Worm (Caenorhabditis elegans) whole organism, young adult: ENCODE results near the gene F26F4.2.

Source experiments
- B0019.2 ChIP-seq: fragments of 200-800 bp; sonication (Bioruptor generic); conservative IDR thresholded peaks from 2 replicates; pipeline ENCODE4 v1.3.6; 2022; ENCODE audit warnings: missing genetic modification reagents, missing genetic modification characterization, missing compliant biosample characterization
- B0336.3 ChIP-seq: fragments of 200-800 bp; sonication (Bioruptor generic); IDR thresholded peaks from 2 replicates; pipeline ENCODE4 v1.3.6; 2022; ENCODE audit warnings: missing genetic modification characterization, missing compliant biosample characterization
- C17E4.6 ChIP-seq: fragments of 200-800 bp; sonication (Bioruptor generic); IDR thresholded peaks from 2 replicates; pipeline ENCODE4 v1.3.6; 2022; ENCODE audit warnings: missing genetic modification reagents, missing genetic modification characterization, missing compliant biosample characterization
- D2030.7 ChIP-seq: fragments of 200-800 bp; sonication (Bioruptor generic); IDR thresholded peaks from 2 replicates; pipeline ENCODE4 v1.3.6; 2022; ENCODE audit warnings: missing genetic modification reagents, missing genetic modification characterization, missing compliant biosample characterization
- F23B12.7 ChIP-seq: sonication (generic microtip); optimal IDR thresholded peaks from 2 replicates; lab custom pipeline; 2017; ENCODE audit warnings: missing genetic modification characterization, mild to moderate bottlenecking, missing compliant biosample characterization, antibody characterized with exemption, moderate library complexity; ENCODE audit not compliant: insufficient read depth
- F39B2.1 ChIP-seq: fragments of 200-800 bp; sonication (Bioruptor generic); IDR thresholded peaks from 2 replicates; pipeline ENCODE4 v1.3.6; 2022; ENCODE audit warnings: missing genetic modification reagents, missing genetic modification characterization, missing compliant biosample characterization
- F55B11.4 ChIP-seq: sonication (generic microtip); optimal IDR thresholded peaks from 2 replicates; lab custom pipeline; 2016; ENCODE audit warnings: missing compliant biosample characterization, missing genetic modification characterization, borderline replicate concordance; ENCODE audit not compliant: insufficient read depth
- F57C9.4 ChIP-seq: sonication (generic microtip); optimal IDR thresholded peaks from 2 replicates; lab custom pipeline; 2017; ENCODE audit warnings: mild to moderate bottlenecking, missing genetic modification characterization, missing compliant biosample characterization
- K11D2.4 ChIP-seq: fragments of 200-800 bp; sonication (Bioruptor generic); IDR thresholded peaks from 2 replicates; pipeline ENCODE4 v1.3.6; 2022; ENCODE audit warnings: missing genetic modification reagents, missing genetic modification characterization, missing compliant biosample characterization
- K12H6.12 ChIP-seq: fragments of 200-800 bp; sonication (Bioruptor generic); optimal IDR thresholded peaks from 2 replicates; lab custom pipeline; 2018; ENCODE audit warnings: mild to moderate bottlenecking, missing genetic modification characterization, missing compliant biosample characterization
- T07F8.4 ChIP-seq: sonication (generic microtip); optimal IDR thresholded peaks from 2 replicates; lab custom pipeline; 2016; ENCODE audit warnings: mild to moderate bottlenecking, missing genetic modification characterization, moderate library complexity, missing compliant biosample characterization
- T26A5.8 ChIP-seq: sonication (generic microtip); optimal IDR thresholded peaks from 2 replicates; lab custom pipeline; 2016; ENCODE audit warnings: missing genetic modification characterization, missing compliant biosample characterization
- Y79H2A.3 ChIP-seq: fragments of 200-800 bp; sonication (Bioruptor generic); conservative IDR thresholded peaks from 2 replicates; pipeline ENCODE4 v1.3.6; 2022; ENCODE audit warnings: missing genetic modification reagents, missing genetic modification characterization, missing compliant biosample characterization
- aptf-2 ChIP-seq: fragments of 200-800 bp; sonication (Bioruptor generic); conservative IDR thresholded peaks from 2 replicates; pipeline ENCODE4 v1.3.6; 2022; ENCODE audit warnings: missing genetic modification reagents, missing genetic modification characterization, missing compliant biosample characterization
- aptf-3 ChIP-seq: fragments of 200-800 bp; sonication (Bioruptor generic); IDR thresholded peaks from 2 replicates; pipeline ENCODE4 v1.3.6; 2022; ENCODE audit warnings: missing genetic modification characterization, missing compliant biosample characterization
- atf-7 ChIP-seq: sonication (generic microtip); optimal IDR thresholded peaks from 2 replicates; lab custom pipeline; 2017; ENCODE audit warnings: mild to moderate bottlenecking, missing genetic modification characterization, missing compliant biosample characterization
- attf-5 ChIP-seq: fragments of 200-800 bp; sonication (Bioruptor generic); optimal IDR thresholded peaks from 2 replicates; lab custom pipeline; 2018; ENCODE audit warnings: mild to moderate bottlenecking, missing genetic modification characterization, missing compliant biosample characterization
- cebp-1 ChIP-seq, 2 experiments: fragments of 200-800 bp in 1 of 2; sonication (Bioruptor generic) in 1 of 2; sonication (generic microtip) in 1 of 2; IDR thresholded peaks in 1 of 2; optimal IDR thresholded peaks in 1 of 2; 2 replicates each; pipeline versions ENCODE4 v1.3.6 to Lab custom; 2017 to 2022; ENCODE audit warnings: missing compliant biosample characterization in 2 of 2, missing genetic modification characterization in 2 of 2, mild to moderate bottlenecking in 1 of 2, missing genetic modification reagents in 1 of 2, moderate library complexity in 1 of 2
- ceh-100 ChIP-seq: fragments of 200-800 bp; sonication (Bioruptor generic); IDR thresholded peaks from 2 replicates; pipeline ENCODE4 v1.3.6; 2022; ENCODE audit warnings: missing genetic modification reagents, missing genetic modification characterization, missing compliant biosample characterization
- chd-7 ChIP-seq: sonication (generic microtip); optimal IDR thresholded peaks from 2 replicates; lab custom pipeline; 2016; ENCODE audit warnings: mild to moderate bottlenecking, missing genetic modification characterization, moderate library complexity, missing compliant biosample characterization
- egl-18 ChIP-seq: fragments of 200-800 bp; sonication (Bioruptor generic); IDR thresholded peaks from 2 replicates; pipeline ENCODE4 v1.3.6; 2022; ENCODE audit warnings: missing genetic modification reagents, missing genetic modification characterization, missing compliant biosample characterization
- lin-40 ChIP-seq: sonication (generic microtip); optimal IDR thresholded peaks from 2 replicates; lab custom pipeline; 2016; ENCODE audit warnings: missing genetic modification characterization, mild to moderate bottlenecking, missing compliant biosample characterization, missing genotype, missing genetic modification reagents
- lsl-1 ChIP-seq: fragments of 200-800 bp; sonication (Bioruptor generic); optimal IDR thresholded peaks from 2 replicates; lab custom pipeline; 2018; ENCODE audit warnings: mild to moderate bottlenecking, missing genetic modification characterization, moderate library complexity, missing compliant biosample characterization
- lsy-27 ChIP-seq: sonication (generic microtip); optimal IDR thresholded peaks from 2 replicates; lab custom pipeline; 2017; ENCODE audit warnings: missing genetic modification characterization, mild to moderate bottlenecking, missing compliant biosample characterization, antibody characterized with exemption, missing genotype, borderline replicate concordance; ENCODE audit not compliant: insufficient read depth
- madf-3 ChIP-seq: fragments of 200-800 bp; sonication (Bioruptor generic); IDR thresholded peaks from 2 replicates; pipeline ENCODE4 v1.3.6; 2022; ENCODE audit warnings: missing genetic modification reagents, missing genetic modification characterization, missing compliant biosample characterization
- madf-6 ChIP-seq: fragments of 200-800 bp; sonication (Bioruptor generic); IDR thresholded peaks from 2 replicates; pipeline ENCODE4 v1.3.6; 2022; ENCODE audit warnings: missing genetic modification reagents, missing genetic modification characterization, missing compliant biosample characterization
- nhr-120 ChIP-seq: fragments of 200-800 bp; sonication (Bioruptor generic); IDR thresholded peaks from 2 replicates; pipeline ENCODE4 v1.3.6; 2022; ENCODE audit warnings: missing genetic modification characterization, missing compliant biosample characterization
- nhr-27 ChIP-seq: fragments of 200-800 bp; sonication (Bioruptor generic); optimal IDR thresholded peaks from 2 replicates; lab custom pipeline; 2018; ENCODE audit warnings: mild to moderate bottlenecking, missing genetic modification characterization, moderate library complexity, missing compliant biosample characterization
- nhr-80 ChIP-seq: sonication (generic microtip); optimal IDR thresholded peaks from 2 replicates; lab custom pipeline; 2016; ENCODE audit warnings: missing genetic modification characterization, missing compliant biosample characterization
- pha-4 ChIP-seq: fragments of 150-350 bp; sonication (generic microtip); optimal IDR thresholded peaks from 2 replicates; lab custom pipeline; 2014; ENCODE audit warnings: missing biosample characterization, missing genetic modification reagents, missing genetic modification characterization
- repo-1 ChIP-seq: sonication (generic microtip); optimal IDR thresholded peaks from 2 replicates; lab custom pipeline; 2017; ENCODE audit warnings: mild to moderate bottlenecking, missing genetic modification characterization, missing compliant biosample characterization
- sdz-38 ChIP-seq: sonication (generic microtip); optimal IDR thresholded peaks from 2 replicates; lab custom pipeline; 2016; ENCODE audit warnings: missing genotype, missing genetic modification characterization, missing compliant biosample characterization
- snpc-4 ChIP-seq, 5 experiments: fragments of 150-350 bp in 1 of 5; sonication (generic microtip) in 4 of 5; optimal IDR thresholded peaks; 2 replicates each; lab custom pipeline; 2014 to 2018; ENCODE audit warnings: missing genetic modification characterization in 5 of 5, missing biosample characterization in 3 of 5, antibody characterized with exemption in 2 of 5, mild to moderate bottlenecking in 2 of 5, missing compliant biosample characterization in 2 of 5, missing genotype in 2 of 5, moderate library complexity in 2 of 5, missing genetic modification reagents in 1 of 5
- somi-1 ChIP-seq: fragments of 200-800 bp; sonication (Bioruptor generic); optimal IDR thresholded peaks from 2 replicates; lab custom pipeline; 2018; ENCODE audit warnings: mild to moderate bottlenecking, missing genetic modification characterization, missing compliant biosample characterization
- tbp1 ChIP-seq: fragments of 200-800 bp; sonication (Bioruptor generic); optimal IDR thresholded peaks from 2 replicates; lab custom pipeline; 2018; ENCODE audit warnings: mild to moderate bottlenecking, missing genetic modification characterization, missing compliant biosample characterization
- zfh-2 ChIP-seq: fragments of 200-800 bp; sonication (Bioruptor generic); conservative IDR thresholded peaks from 2 replicates; pipeline ENCODE4 v1.3.6; 2022; ENCODE audit warnings: missing genetic modification reagents, missing genetic modification characterization, missing compliant biosample characterization
- ztf-18 ChIP-seq: sonication (generic microtip); optimal IDR thresholded peaks from 2 replicates; lab custom pipeline; 2016; ENCODE audit warnings: missing genotype, mild to moderate bottlenecking, missing genetic modification characterization, missing compliant biosample characterization
- ztf-22 ChIP-seq: fragments of 200-800 bp; sonication (Bioruptor generic); optimal IDR thresholded peaks from 2 replicates; lab custom pipeline; 2018; ENCODE audit warnings: mild to moderate bottlenecking, missing genetic modification characterization, moderate library complexity, missing compliant biosample characterization
- ztf-26 ChIP-seq: sonication (generic microtip); optimal IDR thresholded peaks from 2 replicates; lab custom pipeline; 2017; ENCODE audit warnings: missing genetic modification characterization, missing compliant biosample characterization
- ztf-28 ChIP-seq: fragments of 200-800 bp; sonication (Bioruptor generic); IDR thresholded peaks from 2 replicates; pipeline ENCODE4 v1.3.6; 2022; ENCODE audit warnings: missing genetic modification reagents, missing genetic modification characterization, missing compliant biosample characterization
- ztf-6 ChIP-seq: fragments of 200-800 bp; sonication (Bioruptor generic); IDR thresholded peaks from 2 replicates; pipeline ENCODE4 v1.3.6; 2022; ENCODE audit warnings: missing genetic modification reagents, missing genetic modification characterization, missing compliant biosample characterization

The F26F4.2 gene

DNA sequence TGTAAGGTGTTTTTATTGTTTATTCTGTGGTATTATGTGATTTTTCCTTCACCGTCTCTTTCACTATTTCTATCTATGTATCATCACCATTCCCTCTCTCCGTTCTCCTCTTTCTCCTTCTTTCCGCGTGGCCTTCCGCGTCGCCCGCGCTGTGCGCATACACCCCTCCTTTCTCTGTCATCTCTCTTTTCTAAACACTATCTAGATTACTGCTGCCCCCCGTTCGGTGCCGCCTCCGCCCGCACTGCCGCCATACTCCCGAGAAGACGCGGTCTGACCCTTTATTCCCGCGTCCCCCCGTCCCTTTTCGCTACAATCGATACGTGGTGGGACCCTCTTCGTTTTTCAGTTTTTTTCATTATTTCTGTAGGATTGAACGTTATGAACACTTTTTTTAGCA lies 37.6 kb downstream of the F26F4.2 start (continued):
- TF ChIP-seq ztf-26 (tag; lab: Kevin White, UChicago): no peak
- TF ChIP-seq zfh-2: peak; percentile 90
- TF ChIP-seq C17E4.6: no peak
- TF ChIP-seq F55B11.4 (tag; lab: Kevin White, UChicago): no peak
- TF ChIP-seq ceh-100 (GFP tag; lab: Robert Waterston, UW): no peak
- no peak for TF ChIP-seq nhr-80
- TF ChIP-seq lsy-27: no peak
- no peak for TF ChIP-seq sdz-38 (tag; lab: Kevin White, UChicago)
- no peak for TF ChIP-seq chd-7 (tag; lab: Kevin White, UChicago)
- peak; percentile 25; the same call in 1 of the 2 replicates for TF ChIP-seq D2030.7 (GFP tag; lab: Robert Waterston, UW)
- no peak for TF ChIP-seq lsl-1 (GFP tag; lab: Kevin White, UChicago)
- TF ChIP-seq aptf-3 (GFP tag; lab: Robert Waterston, UW): no peak
- peak; percentile 50; the same call in 1 of the 2 replicates for TF ChIP-seq madf-6 (GFP tag; lab: Robert Waterston, UW)
- TF ChIP-seq snpc-4 (GFP tag; optimal IDR thresholded peaks at IDR 0.05; lab: Kevin White, UChicago): no peak
- TF ChIP-seq snpc-4 (tag; optimal IDR thresholded peaks at IDR 0.05; lab: Kevin White, UChicago): no peak
- no peak for TF ChIP-seq repo-1 (tag; lab: Kevin White, UChicago)
- TF ChIP-seq nhr-120 (GFP tag; lab: Robert Waterston, UW): no peak
- no peak for TF ChIP-seq K11D2.4 (GFP tag; lab: Robert Waterston, UW)
- no peak for TF ChIP-seq Y79H2A.3
- TF ChIP-seq, all 124 proteins: peak for 6

DNA sequence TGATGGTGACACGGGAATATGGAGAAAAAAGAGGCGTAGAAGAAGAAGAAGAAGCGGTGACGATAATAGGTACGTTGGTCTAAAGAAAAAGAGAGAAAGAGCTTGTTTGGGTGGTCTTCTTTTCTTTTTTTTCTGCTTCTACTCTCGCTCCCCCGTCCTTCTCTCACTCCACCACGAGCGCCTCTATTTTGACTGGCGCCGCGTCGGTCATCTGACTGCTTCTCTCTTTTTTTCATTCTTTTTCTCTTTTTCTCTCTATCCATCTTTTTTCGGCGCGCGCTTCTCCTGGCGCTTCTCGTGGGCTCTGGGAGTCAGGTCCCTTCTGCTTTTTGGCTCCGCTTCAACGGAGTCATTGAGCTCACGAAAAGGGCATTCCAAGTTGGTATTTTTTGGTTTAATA lies 39.3 kb downstream of the F26F4.2 start:
- TF ChIP-seq ztf-22 (GFP tag; lab: Kevin White, UChicago) (no peak), B0336.3 (no peak), ztf-6 (GFP tag; lab: Robert Waterston, UW) (no peak), B0019.2 (no peak), ztf-28 (GFP tag; lab: Robert Waterston, UW) (no peak), madf-3 (no peak), T07F8.4 (tag; lab: Kevin White, UChicago) (no peak), F57C9.4 (no peak), nhr-27 (tag; lab: Kevin White, UChicago) (no peak), T26A5.8 (no peak), ztf-18 (tag; lab: Kevin White, UChicago) (no peak), egl-18 (GFP tag; lab: Robert Waterston, UW) (no peak), attf-5 (GFP tag; lab: Kevin White, UChicago) (peak; percentile 13), F23B12.7 (peak; percentile 13), aptf-2 (GFP tag; lab: Robert Waterston, UW) (no peak), K12H6.12 (tag; lab: Kevin White, UChicago) (peak; percentile 29), tbp1 (GFP tag; lab: Kevin White, UChicago) (no peak), cebp-1 (GFP tag; IDR thresholded peaks at IDR 0.05; lab: Robert Waterston, UW) (no peak), cebp-1 (tag; optimal IDR thresholded peaks at IDR 0.05; lab: Kevin White, UChicago) (peak; percentile 37), lin-40 (no peak), atf-7 (tag; lab: Kevin White, UChicago) (no peak), somi-1 (GFP tag; lab: Kevin White, UChicago) (no peak), zfh-2 (peak; percentile 88), pha-4 (tag; lab: Kevin White, UChicago) (no peak), K11D2.4 (GFP tag; lab: Robert Waterston, UW) (0 out of 2 replicates have a peak, but pooled peaks have one; percentile 63), F39B2.1 (GFP tag; lab: Robert Waterston, UW) (no peak)
